Worm (Caenorhabditis elegans): Measurements from ENCODE around the gene Y73F8A.12.

DNA sequence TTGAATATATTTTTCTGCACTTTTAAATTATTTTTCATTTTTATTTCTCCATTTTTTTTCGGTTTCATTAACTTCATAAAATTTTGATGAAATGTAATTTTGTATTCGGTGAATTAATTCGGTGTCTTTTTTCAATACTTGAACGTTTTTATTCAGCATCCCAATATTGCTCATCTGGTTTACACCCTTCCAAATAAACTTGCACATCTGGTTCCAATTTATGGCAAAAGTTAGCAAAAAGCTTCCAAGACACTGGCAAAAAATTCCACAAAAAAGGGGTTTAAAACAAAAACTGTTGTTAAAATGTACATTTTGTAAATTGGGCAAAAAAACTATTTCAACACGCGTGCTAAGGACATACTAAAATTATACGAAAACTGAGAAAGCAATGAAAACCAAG lies 31.3 kb downstream of the Y73F8A.12 start:
- no peak for TF ChIP-seq K12H6.12 (tag; optimal IDR thresholded peaks at IDR 0.05)
- TF ChIP-seq madf-6 (GFP tag; IDR thresholded peaks at IDR 0.05): no peak
- no peak for TF ChIP-seq tlf-1 (GFP tag; optimal IDR thresholded peaks at IDR 0.05)
- TF ChIP-seq ZK185.1 (tag; optimal IDR thresholded peaks at IDR 0.05; ENCODE audit: poor library complexity, severe bottlenecking): no peak
- TF ChIP-seq tbp1 (GFP tag; optimal IDR thresholded peaks at IDR 0.05): no peak
- no peak for TF ChIP-seq F33H1.4 (GFP tag; IDR thresholded peaks at IDR 0.05)
- TF ChIP-seq hsf-1 (GFP tag; IDR thresholded peaks at IDR 0.05): no peak
- TF ChIP-seq lin-54 (GFP tag; optimal IDR thresholded peaks at IDR 0.05): no peak
- no peak for TF ChIP-seq aptf-2 (GFP tag; conservative IDR thresholded peaks at IDR 0.05)
- no peak for TF ChIP-seq snpc-4 (GFP tag; optimal IDR thresholded peaks at IDR 0.05)
- no peak for TF ChIP-seq snpc-4 (tag; optimal IDR thresholded peaks at IDR 0.05)
- no peak for TF ChIP-seq gei-17 (GFP tag; optimal IDR thresholded peaks at IDR 0.05)
- no peak for TF ChIP-seq him-1 (tag; optimal IDR thresholded peaks at IDR 0.05)
- TF ChIP-seq hlh-12 (tag; optimal IDR thresholded peaks at IDR 0.05): no peak

All from whole organism, young adult.